Worm (Caenorhabditis elegans): ENCODE measurements around the gene snu-13.

DNA sequence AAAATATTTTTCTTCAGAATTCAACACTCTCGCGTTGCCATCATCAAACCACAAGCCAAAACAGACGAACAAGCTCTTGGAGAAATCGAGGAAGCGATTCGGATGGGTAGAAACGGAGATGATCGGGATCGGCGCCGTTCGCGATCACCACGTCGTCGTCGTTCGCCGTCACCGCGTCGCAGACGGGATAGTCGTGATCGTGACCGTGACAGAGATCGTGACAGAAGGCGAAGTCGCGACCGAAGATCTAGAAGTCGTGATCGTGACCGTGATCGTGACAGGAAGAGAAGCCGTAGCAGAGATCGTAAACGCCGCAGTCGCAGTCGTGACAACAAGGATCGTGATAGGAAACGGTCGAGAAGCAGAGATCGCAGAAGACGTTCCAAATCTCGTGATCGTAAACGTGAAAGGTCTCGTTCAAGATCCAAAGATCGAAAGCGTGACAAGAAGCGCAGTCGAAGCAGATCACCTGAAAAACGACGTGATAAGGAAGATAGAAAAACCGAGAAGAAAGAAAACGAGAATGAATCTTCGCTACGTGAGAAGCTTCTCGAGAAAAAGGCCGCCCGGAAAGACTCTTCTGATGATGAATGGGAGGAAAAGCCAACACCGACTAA, 3.1 kb upstream of the snu-13 start:
- TF ChIP-seq pha-4 (tag; optimal IDR thresholded peaks at IDR 0.05), result no peak
- no peak for TF ChIP-seq Y67H2A.10 (GFP tag; conservative IDR thresholded peaks at IDR 0.05)
- TF ChIP-seq lir-1 (GFP tag; conservative IDR thresholded peaks at IDR 0.05), result no peak
- TF ChIP-seq attf-6 (GFP tag; IDR thresholded peaks at IDR 0.05), result no peak
- no peak for TF ChIP-seq nfya-2 (GFP tag; IDR thresholded peaks at IDR 0.05)

All from whole organism, young adult.